Worm (Caenorhabditis elegans) whole organism, midembryonic: ENCODE measurements around the gene T22G5.3.

Source experiments
- T22C8.4 ChIP-seq: fragments of 200-800 bp; sonication (Bioruptor generic); IDR thresholded peaks from 2 replicates; pipeline ENCODE4 v1.3.6; 2022; ENCODE audit warnings: missing genetic modification characterization, missing compliant biosample characterization
- cog-1 ChIP-seq: sonication (generic microtip); optimal IDR thresholded peaks from 2 replicates; lab custom pipeline; 2016; ENCODE audit warnings: missing genetic modification characterization, missing compliant biosample characterization
- flt-1 ChIP-seq: fragments of 200-800 bp; sonication (Bioruptor generic); IDR thresholded peaks from 2 replicates; pipeline ENCODE4 v1.3.6; 2022; ENCODE audit warnings: missing genetic modification characterization, missing compliant biosample characterization
- klf-2 ChIP-seq: fragments of 200-800 bp; sonication (Bioruptor generic); conservative IDR thresholded peaks from 2 replicates; pipeline ENCODE4 v1.3.6; 2022; ENCODE audit warnings: missing genetic modification reagents, missing genetic modification characterization, missing compliant biosample characterization
- med-1 ChIP-seq: sonication (generic microtip); optimal IDR thresholded peaks from 2 replicates; lab custom pipeline; 2017; ENCODE audit warnings: missing genetic modification characterization, mild to moderate bottlenecking, missing compliant biosample characterization, antibody characterized with exemption, missing genetic modification reagents; ENCODE audit not compliant: insufficient read depth
- ref-1 ChIP-seq: fragments of 200-800 bp; sonication (Bioruptor generic); conservative IDR thresholded peaks from 2 replicates; pipeline ENCODE4 v1.3.6; 2022; ENCODE audit warnings: missing genetic modification reagents, missing genetic modification characterization, missing compliant biosample characterization
- tab-1 ChIP-seq: fragments of 200-800 bp; sonication (Bioruptor generic); IDR thresholded peaks from 2 replicates; pipeline ENCODE4 v1.3.6; 2022; ENCODE audit warnings: missing genetic modification characterization, missing compliant biosample characterization
- ztf-23 ChIP-seq: fragments of 200-800 bp; sonication (Bioruptor generic); IDR thresholded peaks from 2 replicates; pipeline ENCODE4 v1.3.6; 2022; ENCODE audit warnings: missing genetic modification reagents, missing genetic modification characterization, missing compliant biosample characterization
- ztf-29 ChIP-seq: fragments of 200-800 bp; sonication (Bioruptor generic); IDR thresholded peaks from 2 replicates; pipeline ENCODE4 v1.3.6; 2022; ENCODE audit warnings: missing genetic modification reagents, missing genetic modification characterization, missing compliant biosample characterization

T22G5.3 gene

DNA sequence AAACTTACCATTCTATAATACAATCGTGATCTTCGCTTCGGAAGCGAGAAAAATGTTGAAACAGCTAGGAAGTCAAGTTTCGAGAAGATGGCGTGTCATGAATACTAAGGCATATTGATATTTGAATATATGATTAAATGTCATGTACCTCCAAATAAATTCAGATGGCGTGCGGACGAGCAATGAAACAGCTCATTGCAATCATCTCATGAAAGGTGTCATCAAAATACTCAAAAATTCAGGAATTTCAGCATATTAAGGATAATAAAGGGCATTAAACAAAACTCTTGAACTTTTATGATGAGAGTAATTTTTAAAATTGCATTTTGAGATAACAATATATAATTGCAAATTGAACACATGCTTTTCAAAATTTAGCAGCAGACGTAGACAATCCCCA is 34.7 kb downstream of the T22G5.3 start, which contains the start of gene gcy-32:
Gene gcy-32 (minus strand): TSS at position 101 of the 400 bp plus-strand sequence.
- TF ChIP-seq flt-1 (no peak), cog-1 (tag; lab: Kevin White, UChicago) (no peak), ztf-23 (no peak), ref-1 (GFP tag; lab: Robert Waterston, UW) (no peak), tab-1 (GFP tag; lab: Robert Waterston, UW) (no peak), T22C8.4 (GFP tag; lab: Robert Waterston, UW) (no peak), med-1 (GFP tag; lab: Kevin White, UChicago) (no peak), ztf-29 (no peak), klf-2 (GFP tag; lab: Robert Waterston, UW) (no peak)

DNA sequence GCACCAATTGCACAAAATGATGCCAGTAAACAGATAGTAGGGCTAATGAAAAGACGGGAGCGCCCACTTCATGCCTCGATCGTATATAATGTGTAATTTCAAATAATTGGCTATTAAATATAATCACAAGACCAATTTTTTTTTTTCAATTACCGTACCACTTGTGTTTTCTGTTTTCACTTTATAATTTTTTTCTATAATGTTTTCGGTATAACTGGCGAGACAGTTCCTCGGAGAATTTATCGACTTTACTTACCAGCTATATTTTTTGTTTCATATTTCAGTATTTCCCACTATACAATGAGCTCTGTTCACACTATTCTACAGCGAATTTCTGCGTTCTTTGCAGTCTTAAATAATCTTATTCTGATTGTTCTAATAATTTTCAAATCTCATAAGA is 35.5 kb downstream of the T22G5.3 start, which contains the start of gene str-252:
Gene str-252 (plus strand): TSS at position 301 of the 400 bp plus-strand sequence.
- TF ChIP-seq klf-2 (GFP tag; lab: Robert Waterston, UW) (no peak), flt-1 (no peak), tab-1 (GFP tag; lab: Robert Waterston, UW) (no peak), med-1 (GFP tag; lab: Kevin White, UChicago) (no peak), ztf-23 (no peak), cog-1 (tag; lab: Kevin White, UChicago) (no peak), T22C8.4 (GFP tag; lab: Robert Waterston, UW) (no peak), ref-1 (GFP tag; lab: Robert Waterston, UW) (no peak), ztf-29 (no peak)

DNA sequence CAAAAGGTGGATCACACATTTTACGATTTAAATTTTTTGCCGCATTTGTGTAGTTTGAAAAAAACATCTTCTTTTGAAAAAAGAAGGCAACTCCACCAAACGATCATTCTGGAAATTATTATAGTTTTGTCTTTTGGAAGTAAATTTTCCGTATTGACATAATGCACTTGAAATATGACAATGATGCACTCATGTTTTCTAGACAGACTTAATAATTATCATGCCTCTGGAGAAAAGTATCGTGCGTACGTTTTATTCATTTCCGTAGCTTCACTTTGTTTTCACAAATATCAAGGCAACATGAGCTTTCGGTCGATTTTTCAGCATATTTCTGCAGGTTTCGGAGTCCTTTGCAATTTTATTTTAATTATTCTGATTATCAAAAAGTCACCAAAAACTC is 37.6 kb downstream of the T22G5.3 start, which contains the start of gene str-250:
Gene str-250 (plus strand): TSS at position 301 of the 400 bp plus-strand sequence.
- TF ChIP-seq cog-1 (tag; lab: Kevin White, UChicago): no peak
- TF ChIP-seq T22C8.4 (GFP tag; lab: Robert Waterston, UW): no peak
- no peak for TF ChIP-seq flt-1
- no peak for TF ChIP-seq ztf-29
- no peak for TF ChIP-seq tab-1 (GFP tag; lab: Robert Waterston, UW)
- TF ChIP-seq ztf-23: no peak
- no peak for TF ChIP-seq klf-2 (GFP tag; lab: Robert Waterston, UW)
- no peak for TF ChIP-seq med-1 (GFP tag; lab: Kevin White, UChicago)
- TF ChIP-seq ref-1 (GFP tag; lab: Robert Waterston, UW): no peak

DNA sequence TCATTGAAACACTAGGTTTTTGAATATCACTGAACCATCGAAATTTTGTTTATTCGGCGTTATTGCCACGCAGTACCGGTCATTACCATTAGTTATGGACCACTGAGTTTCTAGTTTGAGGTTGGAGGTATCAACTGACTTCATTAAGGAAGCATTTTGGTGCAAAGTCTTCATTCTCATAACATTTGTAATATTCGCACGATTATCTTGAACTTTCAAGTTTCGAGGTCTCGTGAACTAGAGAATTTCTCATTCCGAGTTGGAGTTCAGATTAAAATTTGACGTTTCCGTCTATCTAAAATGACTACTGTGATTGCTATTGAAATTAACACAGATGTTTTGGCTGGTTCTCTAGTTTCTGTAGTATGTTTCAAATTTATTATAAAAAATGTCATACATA is 40.0 kb downstream of the T22G5.3 start, which contains the start of gene srx-42:
Gene srx-42 (plus strand): TSS at position 301 of the 400 bp plus-strand sequence.
- no peak for TF ChIP-seq klf-2 (GFP tag; lab: Robert Waterston, UW)
- TF ChIP-seq tab-1 (GFP tag; lab: Robert Waterston, UW): no peak
- no peak for TF ChIP-seq med-1 (GFP tag; lab: Kevin White, UChicago)

DNA sequence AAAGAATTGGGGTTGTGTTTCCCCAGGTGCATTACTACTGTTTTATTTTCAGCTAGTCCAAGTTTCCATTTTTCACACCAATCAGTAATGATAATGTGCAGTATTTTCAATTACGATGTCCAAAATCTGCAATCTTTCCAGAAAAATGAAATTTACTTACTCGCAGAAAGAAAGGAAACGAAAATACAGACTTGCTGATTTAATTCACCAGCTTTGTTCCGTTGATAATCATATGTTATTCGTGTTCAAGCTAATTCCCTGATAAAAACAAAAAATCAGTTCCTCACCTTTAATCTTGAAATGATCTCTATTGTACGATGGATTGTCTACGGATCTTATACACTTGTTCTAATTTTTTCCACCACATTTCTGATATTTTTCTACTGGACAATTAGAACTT is 43.1 kb downstream of the T22G5.3 start, which contains the start of gene srxa-11:
Gene srxa-11 (plus strand): TSS at position 301 of the 400 bp plus-strand sequence.
- TF ChIP-seq med-1 (GFP tag; lab: Kevin White, UChicago) (no peak), ztf-29 (no peak), T22C8.4 (GFP tag; lab: Robert Waterston, UW) (no peak), cog-1 (tag; lab: Kevin White, UChicago) (no peak), klf-2 (GFP tag; lab: Robert Waterston, UW) (no peak), tab-1 (GFP tag; lab: Robert Waterston, UW) (no peak), ref-1 (GFP tag; lab: Robert Waterston, UW) (no peak), ztf-23 (no peak), flt-1 (no peak)

DNA sequence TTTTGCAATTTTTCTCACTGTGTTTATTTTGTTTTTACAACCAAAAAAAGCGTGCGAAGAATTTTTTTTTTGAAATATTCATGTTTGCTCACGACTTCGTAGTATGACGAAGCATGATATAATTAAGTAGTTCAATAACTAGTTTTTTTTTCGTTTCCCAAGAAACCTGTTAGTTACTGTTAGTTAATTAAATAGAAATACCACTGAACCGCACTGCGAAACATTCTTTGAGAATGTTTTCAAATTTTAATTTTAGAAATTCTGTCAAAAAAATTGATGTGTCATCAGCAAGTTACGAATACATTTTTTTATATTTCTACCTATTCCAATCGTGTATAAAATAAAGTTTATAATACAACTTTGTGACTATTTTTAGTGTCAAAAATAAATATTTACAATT is 45.7 kb downstream of the T22G5.3 start, which contains the start of gene srxa-12:
Gene srxa-12 (plus strand): TSS at position 301 of the 400 bp plus-strand sequence.
- TF ChIP-seq flt-1: no peak
- TF ChIP-seq T22C8.4 (GFP tag; lab: Robert Waterston, UW): no peak
- no peak for TF ChIP-seq cog-1 (tag; lab: Kevin White, UChicago)
- no peak for TF ChIP-seq klf-2 (GFP tag; lab: Robert Waterston, UW)
- TF ChIP-seq ref-1 (GFP tag; lab: Robert Waterston, UW): no peak
- TF ChIP-seq ztf-23: no peak
- TF ChIP-seq tab-1 (GFP tag; lab: Robert Waterston, UW): no peak
- TF ChIP-seq med-1 (GFP tag; lab: Kevin White, UChicago): no peak
- no peak for TF ChIP-seq ztf-29

DNA sequence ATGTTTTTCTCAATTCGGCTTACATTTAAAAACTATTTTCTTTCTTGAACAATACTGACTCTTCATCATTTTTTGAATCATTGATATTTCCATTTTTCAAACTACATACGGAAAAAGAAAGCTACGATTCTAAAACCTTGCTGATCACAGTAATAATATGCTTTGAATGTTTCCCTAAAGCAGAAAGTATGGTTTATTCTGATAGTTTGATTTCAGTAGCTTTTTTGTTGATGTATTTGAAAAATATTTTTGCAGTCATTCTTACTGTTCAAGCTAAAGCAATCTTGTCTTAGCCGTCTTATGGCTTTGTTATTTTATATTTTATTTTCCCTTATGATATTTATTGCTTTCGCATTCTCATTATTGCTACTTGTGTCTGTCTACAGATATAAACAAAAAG is 48.8 kb downstream of the T22G5.3 start, which contains the start of gene srxa-13:
Gene srxa-13 (plus strand): TSS at position 301 of the 400 bp plus-strand sequence.
- no peak for TF ChIP-seq ztf-29
- TF ChIP-seq ref-1 (GFP tag; lab: Robert Waterston, UW): no peak
- no peak for TF ChIP-seq cog-1 (tag; lab: Kevin White, UChicago)
- no peak for TF ChIP-seq ztf-23
- TF ChIP-seq T22C8.4 (GFP tag; lab: Robert Waterston, UW): no peak
- no peak for TF ChIP-seq flt-1
- TF ChIP-seq tab-1 (GFP tag; lab: Robert Waterston, UW): no peak
- TF ChIP-seq med-1 (GFP tag; lab: Kevin White, UChicago): no peak
- TF ChIP-seq klf-2 (GFP tag; lab: Robert Waterston, UW): no peak

DNA sequence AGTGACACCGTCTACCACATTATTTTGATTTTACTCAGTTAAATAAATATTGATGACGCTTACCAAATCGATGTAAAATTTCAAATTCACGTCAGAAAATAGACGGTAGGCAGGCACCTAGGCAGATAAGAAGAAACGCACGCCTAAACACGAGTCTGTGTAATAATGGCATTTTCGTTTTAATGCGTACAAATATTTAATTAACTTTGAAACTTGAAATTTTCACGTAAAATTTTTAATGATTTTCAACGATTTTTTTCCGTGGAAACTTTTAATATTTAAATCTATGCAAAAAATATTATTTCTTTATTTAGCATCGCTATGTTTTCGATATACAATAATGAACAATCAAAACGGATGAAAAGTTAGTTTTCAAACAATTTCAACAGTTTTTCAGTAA is 50.5 kb downstream of the T22G5.3 start, which contains the start of gene C06B3.16:
Gene C06B3.16 (plus strand): TSS at position 301 of the 400 bp plus-strand sequence.
- TF ChIP-seq ztf-23 (no peak), ztf-29 (no peak), flt-1 (no peak), T22C8.4 (GFP tag; lab: Robert Waterston, UW) (no peak), tab-1 (GFP tag; lab: Robert Waterston, UW) (no peak), cog-1 (tag; lab: Kevin White, UChicago) (no peak), klf-2 (GFP tag; lab: Robert Waterston, UW) (no peak), ref-1 (GFP tag; lab: Robert Waterston, UW) (no peak)

DNA sequence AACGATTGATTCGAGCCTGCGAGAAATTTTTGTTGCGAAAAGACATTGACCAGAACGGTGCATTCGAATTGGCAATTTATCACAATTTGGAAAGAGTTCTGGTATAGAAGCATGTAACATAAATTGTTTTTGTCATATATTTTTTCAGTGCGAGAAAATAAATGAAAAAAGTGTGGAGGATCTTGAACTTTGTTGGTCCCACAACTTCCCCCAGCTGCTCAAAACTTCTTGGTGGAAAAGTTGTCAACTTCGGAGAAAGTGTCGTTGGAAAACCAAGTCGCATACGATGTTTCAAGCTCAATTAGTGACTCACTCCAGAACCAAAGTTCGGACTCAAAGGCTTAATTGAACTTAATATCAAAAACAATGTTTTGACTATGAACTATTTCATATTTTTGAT is 51.2 kb downstream of the T22G5.3 start:
- no peak for TF ChIP-seq klf-2 (GFP tag; lab: Robert Waterston, UW)
- no peak for TF ChIP-seq ref-1 (GFP tag; lab: Robert Waterston, UW)
- no peak for TF ChIP-seq tab-1 (GFP tag; lab: Robert Waterston, UW)
- TF ChIP-seq cog-1 (tag; lab: Kevin White, UChicago): no peak
- TF ChIP-seq ztf-23: no peak
